Worm (Caenorhabditis elegans) whole organism, midembryonic: ENCODE measurements around the gene ddx-19.

Experiments used
- T22C8.4 ChIP-seq: fragments of 200-800 bp; sonication (Bioruptor generic); IDR thresholded peaks from 2 replicates; pipeline ENCODE4 v1.3.6; 2022; ENCODE audit warnings: missing genetic modification characterization, missing compliant biosample characterization
- cog-1 ChIP-seq: sonication (generic microtip); optimal IDR thresholded peaks from 2 replicates; lab custom pipeline; 2016; ENCODE audit warnings: missing genetic modification characterization, missing compliant biosample characterization
- flt-1 ChIP-seq: fragments of 200-800 bp; sonication (Bioruptor generic); IDR thresholded peaks from 2 replicates; pipeline ENCODE4 v1.3.6; 2022; ENCODE audit warnings: missing genetic modification characterization, missing compliant biosample characterization
- klf-2 ChIP-seq: fragments of 200-800 bp; sonication (Bioruptor generic); conservative IDR thresholded peaks from 2 replicates; pipeline ENCODE4 v1.3.6; 2022; ENCODE audit warnings: missing genetic modification reagents, missing genetic modification characterization, missing compliant biosample characterization
- med-1 ChIP-seq: sonication (generic microtip); optimal IDR thresholded peaks from 2 replicates; lab custom pipeline; 2017; ENCODE audit warnings: missing genetic modification characterization, mild to moderate bottlenecking, missing compliant biosample characterization, antibody characterized with exemption, missing genetic modification reagents; ENCODE audit not compliant: insufficient read depth
- ref-1 ChIP-seq: fragments of 200-800 bp; sonication (Bioruptor generic); conservative IDR thresholded peaks from 2 replicates; pipeline ENCODE4 v1.3.6; 2022; ENCODE audit warnings: missing genetic modification reagents, missing genetic modification characterization, missing compliant biosample characterization
- tab-1 ChIP-seq: fragments of 200-800 bp; sonication (Bioruptor generic); IDR thresholded peaks from 2 replicates; pipeline ENCODE4 v1.3.6; 2022; ENCODE audit warnings: missing genetic modification characterization, missing compliant biosample characterization
- ztf-23 ChIP-seq: fragments of 200-800 bp; sonication (Bioruptor generic); IDR thresholded peaks from 2 replicates; pipeline ENCODE4 v1.3.6; 2022; ENCODE audit warnings: missing genetic modification reagents, missing genetic modification characterization, missing compliant biosample characterization
- ztf-29 ChIP-seq: fragments of 200-800 bp; sonication (Bioruptor generic); IDR thresholded peaks from 2 replicates; pipeline ENCODE4 v1.3.6; 2022; ENCODE audit warnings: missing genetic modification reagents, missing genetic modification characterization, missing compliant biosample characterization

ddx-19 gene

ce11 chrII:8853960-8854359, 30.7 kb upstream of the ddx-19 start:
- TF ChIP-seq cog-1 (tag; lab: Kevin White, UChicago): no peak
- TF ChIP-seq klf-2 (GFP tag; lab: Robert Waterston, UW): no peak
- no peak for TF ChIP-seq ztf-29 (GFP tag; lab: Robert Waterston, UW)
- TF ChIP-seq ref-1 (GFP tag; lab: Robert Waterston, UW): no peak
- TF ChIP-seq ztf-23 (GFP tag; lab: Robert Waterston, UW): no peak
- TF ChIP-seq tab-1 (GFP tag; lab: Robert Waterston, UW): no peak
- TF ChIP-seq med-1: no peak
- TF ChIP-seq flt-1 (GFP tag; lab: Robert Waterston, UW): no peak
- TF ChIP-seq T22C8.4 (GFP tag; lab: Robert Waterston, UW): no peak

- TF ChIP-seq flt-1 (GFP tag; lab: Robert Waterston, UW) (no peak), ztf-23 (GFP tag; lab: Robert Waterston, UW) (no peak), T22C8.4 (GFP tag; lab: Robert Waterston, UW) (no peak), cog-1 (tag; lab: Kevin White, UChicago) (no peak), med-1 (no peak), tab-1 (GFP tag; lab: Robert Waterston, UW) (no peak), klf-2 (GFP tag; lab: Robert Waterston, UW) (no peak), ref-1 (GFP tag; lab: Robert Waterston, UW) (no peak), ztf-29 (GFP tag; lab: Robert Waterston, UW) (no peak)
These were observed 29.8 kb upstream of the ddx-19 start for ce11 chrII:8854874-8855273.

ce11 chrII:8856524-8856923, 28.2 kb upstream of the ddx-19 start:
- TF ChIP-seq T22C8.4 (GFP tag; lab: Robert Waterston, UW) (no peak), tab-1 (GFP tag; lab: Robert Waterston, UW) (no peak), cog-1 (tag; lab: Kevin White, UChicago) (no peak), med-1 (no peak), flt-1 (GFP tag; lab: Robert Waterston, UW) (no peak), ref-1 (GFP tag; lab: Robert Waterston, UW) (no peak), klf-2 (GFP tag; lab: Robert Waterston, UW) (no peak), ztf-29 (GFP tag; lab: Robert Waterston, UW) (no peak), ztf-23 (GFP tag; lab: Robert Waterston, UW) (no peak)

ce11 chrII:8857074-8857473, 27.6 kb upstream of the ddx-19 start:
- no peak for TF ChIP-seq ztf-23 (GFP tag; lab: Robert Waterston, UW)
- TF ChIP-seq flt-1 (GFP tag; lab: Robert Waterston, UW): no peak
- no peak for TF ChIP-seq klf-2 (GFP tag; lab: Robert Waterston, UW)

ce11 chrII:8859596-8859995, 25.1 kb upstream of the ddx-19 start, which contains the start of gene snb-6:
snb-6 (minus strand) TSS chrII:8859696.
- no peak for TF ChIP-seq ztf-29 (GFP tag; lab: Robert Waterston, UW)
- TF ChIP-seq klf-2 (GFP tag; lab: Robert Waterston, UW): no peak
- TF ChIP-seq ref-1 (GFP tag; lab: Robert Waterston, UW): no peak
- TF ChIP-seq flt-1 (GFP tag; lab: Robert Waterston, UW): no peak
- TF ChIP-seq tab-1 (GFP tag; lab: Robert Waterston, UW): no peak
- TF ChIP-seq cog-1 (tag; lab: Kevin White, UChicago): no peak
- TF ChIP-seq ztf-23 (GFP tag; lab: Robert Waterston, UW): no peak
- TF ChIP-seq T22C8.4 (GFP tag; lab: Robert Waterston, UW): no peak
- TF ChIP-seq med-1: no peak

- TF ChIP-seq med-1 (no peak), ztf-29 (GFP tag; lab: Robert Waterston, UW) (no peak), tab-1 (GFP tag; lab: Robert Waterston, UW) (no peak), ztf-23 (GFP tag; lab: Robert Waterston, UW) (no peak), klf-2 (GFP tag; lab: Robert Waterston, UW) (no peak), T22C8.4 (GFP tag; lab: Robert Waterston, UW) (no peak), flt-1 (GFP tag; lab: Robert Waterston, UW) (no peak), cog-1 (tag; lab: Kevin White, UChicago) (no peak)
These were observed 19.6 kb upstream of the ddx-19 start, which contains the start of gene npr-20 for ce11 chrII:8865078-8865477. npr-20 (minus strand) TSS chrII:8865178.

ce11 chrII:8866844-8867243, 17.9 kb upstream of the ddx-19 start:
- no peak for TF ChIP-seq ztf-29 (GFP tag; lab: Robert Waterston, UW)
- no peak for TF ChIP-seq med-1
- no peak for TF ChIP-seq flt-1 (GFP tag; lab: Robert Waterston, UW)
- TF ChIP-seq klf-2 (GFP tag; lab: Robert Waterston, UW): no peak
- no peak for TF ChIP-seq cog-1 (tag; lab: Kevin White, UChicago)
- no peak for TF ChIP-seq ztf-23 (GFP tag; lab: Robert Waterston, UW)
- TF ChIP-seq tab-1 (GFP tag; lab: Robert Waterston, UW): no peak
- no peak for TF ChIP-seq ref-1 (GFP tag; lab: Robert Waterston, UW)
- no peak for TF ChIP-seq T22C8.4 (GFP tag; lab: Robert Waterston, UW)

- TF ChIP-seq ztf-29 (GFP tag; lab: Robert Waterston, UW): no peak
- TF ChIP-seq tab-1 (GFP tag; lab: Robert Waterston, UW): no peak
- TF ChIP-seq T22C8.4 (GFP tag; lab: Robert Waterston, UW): no peak
- TF ChIP-seq klf-2 (GFP tag; lab: Robert Waterston, UW): no peak
- TF ChIP-seq med-1: no peak
- no peak for TF ChIP-seq ztf-23 (GFP tag; lab: Robert Waterston, UW)
- no peak for TF ChIP-seq cog-1 (tag; lab: Kevin White, UChicago)
- no peak for TF ChIP-seq ref-1 (GFP tag; lab: Robert Waterston, UW)
- no peak for TF ChIP-seq flt-1 (GFP tag; lab: Robert Waterston, UW)
These were observed 10.9 kb upstream of the ddx-19 start, which contains the start of gene T07D4.2 for ce11 chrII:8873842-8874241. T07D4.2 (minus strand) TSS chrII:8873942.
